Fruit fly (Drosophila melanogaster) Kc167 (cell line): ENCODE data around the gene msb1l.

ENCODE experiments used
- Sin3A ChIP-seq: fragments of >200 bp; optimal IDR thresholded peaks from 2 replicates; lab custom pipeline; 2018; ENCODE audit warnings: missing external identifiers
- ttk ChIP-seq: sonication (Bioruptor generic); optimal IDR thresholded peaks from 2 replicates; lab custom pipeline; 2017; ENCODE audit warnings: missing external identifiers

- TF ChIP-seq ttk (lab: Kevin White, UChicago) (no peak), Sin3A (no peak)
These were observed 10.1 kb upstream of the msb1l start for dm6 chr2L:19567305-19567898.
